Worm (Caenorhabditis elegans) whole organism, young adult: ENCODE results near the gene cdh-3.

Experiments
- K12H6.12 ChIP-seq: fragments of 200-800 bp; sonication (Bioruptor generic); optimal IDR thresholded peaks from 2 replicates; lab custom pipeline; 2018; ENCODE audit warnings: mild to moderate bottlenecking, missing genetic modification characterization, missing compliant biosample characterization
- ama-1 ChIP-seq, 3 experiments: fragments of 150-350 bp in 1 of 3; sonication (generic microtip) in 2 of 3; optimal IDR thresholded peaks; 2 replicates each; lab custom pipeline; 2014 to 2018; ENCODE audit warnings: missing biosample characterization in 2 of 3, missing genetic modification characterization in 2 of 3, missing genetic modification reagents in 2 of 3
- ceh-58 ChIP-seq: fragments of 200-800 bp; sonication (Bioruptor generic); IDR thresholded peaks from 2 replicates; pipeline ENCODE4 v1.3.6; 2022; ENCODE audit warnings: missing genetic modification characterization, missing compliant biosample characterization
- egl-44 ChIP-seq: fragments of 200-800 bp; sonication (Bioruptor generic); IDR thresholded peaks from 2 replicates; pipeline ENCODE4 v1.3.6; 2022; ENCODE audit warnings: missing genetic modification reagents, missing genetic modification characterization, missing compliant biosample characterization
- lin-35 ChIP-seq, 3 experiments: fragments of 150-350 bp in 2 of 3; sonication (generic microtip) in 1 of 3; optimal IDR thresholded peaks; 2 replicates each; lab custom pipeline; 2014 to 2018; ENCODE audit warnings: missing biosample characterization in 3 of 3, missing genetic modification characterization in 3 of 3, missing genetic modification reagents in 3 of 3
- nhr-179 ChIP-seq: sonication (generic microtip); optimal IDR thresholded peaks from 2 replicates; lab custom pipeline; 2016; ENCODE audit warnings: mild to moderate bottlenecking, missing genetic modification characterization, missing compliant biosample characterization
- pha-4 ChIP-seq: fragments of 150-350 bp; sonication (generic microtip); optimal IDR thresholded peaks from 2 replicates; lab custom pipeline; 2014; ENCODE audit warnings: missing biosample characterization, missing genetic modification reagents, missing genetic modification characterization
- sdz-38 ChIP-seq: sonication (generic microtip); optimal IDR thresholded peaks from 2 replicates; lab custom pipeline; 2016; ENCODE audit warnings: missing genotype, missing genetic modification characterization, missing compliant biosample characterization
- snpc-4 ChIP-seq, 5 experiments: fragments of 150-350 bp in 1 of 5; sonication (generic microtip) in 4 of 5; optimal IDR thresholded peaks; 2 replicates each; lab custom pipeline; 2014 to 2018; ENCODE audit warnings: missing genetic modification characterization in 5 of 5, missing biosample characterization in 3 of 5, antibody characterized with exemption in 2 of 5, mild to moderate bottlenecking in 2 of 5, missing compliant biosample characterization in 2 of 5, missing genotype in 2 of 5, moderate library complexity in 2 of 5, missing genetic modification reagents in 1 of 5
- unc-130 ChIP-seq: sonication (generic microtip); optimal IDR thresholded peaks from 2 replicates; lab custom pipeline; 2016; ENCODE audit warnings: missing genetic modification reagents, missing genetic modification characterization, missing compliant biosample characterization

ce11 chrIII:7778530-7778929 lies 24.3 kb upstream of the cdh-3 start:
- no peak for TF ChIP-seq ceh-58 (GFP tag; lab: Robert Waterston, UW)
- no peak for TF ChIP-seq lin-35 (GFP tag; optimal IDR thresholded peaks at IDR 0.05; lab: Kevin White, UChicago)
- no peak for TF ChIP-seq K12H6.12
- TF ChIP-seq ama-1 (optimal IDR thresholded peaks at IDR 0.05; lab: Kevin White, UChicago) = no peak
- TF ChIP-seq ama-1 (GFP tag; optimal IDR thresholded peaks at IDR 0.05; lab: Kevin White, UChicago) = no peak
- TF ChIP-seq snpc-4 (GFP tag; optimal IDR thresholded peaks at IDR 0.05; lab: Kevin White, UChicago) = no peak
- TF ChIP-seq snpc-4 (tag; optimal IDR thresholded peaks at IDR 0.05; lab: Kevin White, UChicago) = no peak
- no peak for TF ChIP-seq egl-44
- no peak for TF ChIP-seq sdz-38
- no peak for TF ChIP-seq nhr-179
- TF ChIP-seq pha-4 (tag; lab: Kevin White, UChicago) = no peak
- TF ChIP-seq unc-130 (GFP tag; lab: Kevin White, UChicago) = no peak
